Fruit fly (Drosophila melanogaster) whole organism, adult: ENCODE measurements around the gene NitFhit.

Experiments used
- CG11617 ChIP-seq: fragments of 200-800 bp; sonication (Bioruptor generic); optimal IDR thresholded peaks from 2 replicates; lab custom pipeline; 2017; ENCODE audit warnings: mild to moderate bottlenecking, missing biosample characterization, missing genetic modification reagents, missing genetic modification characterization
- CG12768 ChIP-seq: fragments of 200-800 bp; sonication (Bioruptor generic); optimal IDR thresholded peaks from 2 replicates; lab custom pipeline; 2017; ENCODE audit warnings: missing biosample characterization, missing genetic modification characterization, mild to moderate bottlenecking, moderate library complexity, missing genetic modification reagents
- CG14711 ChIP-seq: fragments of 200-800 bp; sonication (Bioruptor generic); optimal IDR thresholded peaks from 2 replicates; lab custom pipeline; 2018; ENCODE audit warnings: missing biosample characterization, mild to moderate bottlenecking, missing genetic modification characterization, moderate library complexity
- CG1620 ChIP-seq: fragments of 200-800 bp; sonication (Bioruptor generic); optimal IDR thresholded peaks from 2 replicates; lab custom pipeline; 2016; ENCODE audit warnings: missing biosample characterization, missing genetic modification characterization
- CG33017 ChIP-seq: fragments of 200-800 bp; sonication (Bioruptor generic); optimal IDR thresholded peaks from 2 replicates; lab custom pipeline; 2018; ENCODE audit warnings: missing biosample characterization, mild to moderate bottlenecking, missing genetic modification characterization, moderate library complexity
- CG5204 ChIP-seq: fragments of 200-800 bp; sonication (Bioruptor generic); optimal IDR thresholded peaks from 2 replicates; lab custom pipeline; 2016; ENCODE audit warnings: missing biosample characterization, missing genetic modification characterization
- CG7045 ChIP-seq: fragments of 200-800 bp; sonication (Bioruptor generic); optimal IDR thresholded peaks from 2 replicates; lab custom pipeline; 2017; ENCODE audit warnings: missing biosample characterization, mild to moderate bottlenecking, missing genetic modification characterization
- CG7101 ChIP-seq: fragments of 200-800 bp; sonication (Bioruptor generic); optimal IDR thresholded peaks from 2 replicates; lab custom pipeline; 2018; ENCODE audit warnings: missing biosample characterization, mild to moderate bottlenecking, missing genetic modification characterization, moderate library complexity
- Clk ChIP-seq: fragments of 200-800 bp; sonication (Bioruptor generic); optimal IDR thresholded peaks from 2 replicates; lab custom pipeline; 2017; ENCODE audit warnings: missing biosample characterization, missing genetic modification characterization
- Crg-1 ChIP-seq: fragments of 200-800 bp; sonication (Bioruptor generic); optimal IDR thresholded peaks from 2 replicates; lab custom pipeline; 2016; ENCODE audit warnings: missing biosample characterization, missing genetic modification characterization
- Hr96 ChIP-seq: fragments of 200-800 bp; sonication (Bioruptor generic); optimal IDR thresholded peaks from 2 replicates; lab custom pipeline; 2016; ENCODE audit warnings: missing biosample characterization, missing genetic modification characterization
- Mnt ChIP-seq: fragments of 200-800 bp; sonication (Bioruptor generic); optimal IDR thresholded peaks from 2 replicates; lab custom pipeline; 2016; ENCODE audit warnings: missing biosample characterization, mild to moderate bottlenecking, missing genetic modification characterization
- bab1 ChIP-seq: fragments of 200-800 bp; sonication (Bioruptor generic); optimal IDR thresholded peaks from 3 replicates; lab custom pipeline; 2019; ENCODE audit warnings: missing biosample characterization, mild to moderate bottlenecking, missing genetic modification characterization, moderate library complexity
- cic ChIP-seq: fragments of 200-800 bp; sonication (Bioruptor generic); optimal IDR thresholded peaks from 2 replicates; lab custom pipeline; 2017; ENCODE audit warnings: missing biosample characterization, mild to moderate bottlenecking, missing genetic modification characterization, moderate library complexity
- cnc ChIP-seq, 2 experiments: fragments of >200 bp; optimal IDR thresholded peaks; 2 replicates each; lab custom pipeline; 2017
- kay ChIP-seq: fragments of 200-800 bp; sonication (Bioruptor generic); peaks from one replicate; lab custom pipeline; 2016; ENCODE audit warnings: missing biosample characterization, missing genetic modification characterization, borderline replicate concordance
- ovo ChIP-seq: fragments of 200-800 bp; sonication (Bioruptor generic); optimal IDR thresholded peaks from 2 replicates; lab custom pipeline; 2016; ENCODE audit warnings: missing biosample characterization, missing genetic modification characterization
- pad ChIP-seq: fragments of 200-800 bp; sonication (Bioruptor generic); optimal IDR thresholded peaks from 3 replicates; lab custom pipeline; 2017; ENCODE audit warnings: missing biosample characterization, missing genetic modification characterization, mild to moderate bottlenecking, moderate library complexity, missing genetic modification reagents
- tj ChIP-seq: fragments of 200-800 bp; sonication (Bioruptor generic); optimal IDR thresholded peaks from 3 replicates; lab custom pipeline; 2017; ENCODE audit warnings: missing biosample characterization, mild to moderate bottlenecking, missing genetic modification characterization, moderate library complexity
- toe ChIP-seq: fragments of 200-800 bp; sonication (Bioruptor generic); optimal IDR thresholded peaks from 2 replicates; lab custom pipeline; 2016; ENCODE audit warnings: missing biosample characterization, missing genetic modification characterization

Gene NitFhit

dm6 chr3L:203536-204135, at the start of gene NitFhit:
Gene NitFhit (plus strand): TSS chr3L:203730.
- TF ChIP-seq CG7101 (tag; lab: Kevin White, UChicago) (no peak), cic (GFP tag; lab: Kevin White, UChicago) (peak; percentile 35), CG12768 (GFP tag; lab: Kevin White, UChicago) (peak; percentile 47), CG11617 (GFP tag; lab: Kevin White, UChicago) (peak; percentile 18), toe (GFP tag; lab: Kevin White, UChicago) (no peak), cnc (optimal IDR thresholded peaks at IDR 0.05; lab: Kevin White, UChicago) (no peak), ovo (GFP tag; lab: Kevin White, UChicago) (no peak), Clk (no peak), Crg-1 (GFP tag; lab: Kevin White, UChicago) (no peak), tj (no peak), bab1 (peak; percentile 45), Mnt (GFP tag; lab: Kevin White, UChicago) (peak; percentile 59), Hr96 (no peak), CG5204 (no peak), pad (GFP tag; lab: Kevin White, UChicago) (peak; percentile 91), kay (no peak), CG14711 (tag; lab: Kevin White, UChicago) (no peak)

DNA sequence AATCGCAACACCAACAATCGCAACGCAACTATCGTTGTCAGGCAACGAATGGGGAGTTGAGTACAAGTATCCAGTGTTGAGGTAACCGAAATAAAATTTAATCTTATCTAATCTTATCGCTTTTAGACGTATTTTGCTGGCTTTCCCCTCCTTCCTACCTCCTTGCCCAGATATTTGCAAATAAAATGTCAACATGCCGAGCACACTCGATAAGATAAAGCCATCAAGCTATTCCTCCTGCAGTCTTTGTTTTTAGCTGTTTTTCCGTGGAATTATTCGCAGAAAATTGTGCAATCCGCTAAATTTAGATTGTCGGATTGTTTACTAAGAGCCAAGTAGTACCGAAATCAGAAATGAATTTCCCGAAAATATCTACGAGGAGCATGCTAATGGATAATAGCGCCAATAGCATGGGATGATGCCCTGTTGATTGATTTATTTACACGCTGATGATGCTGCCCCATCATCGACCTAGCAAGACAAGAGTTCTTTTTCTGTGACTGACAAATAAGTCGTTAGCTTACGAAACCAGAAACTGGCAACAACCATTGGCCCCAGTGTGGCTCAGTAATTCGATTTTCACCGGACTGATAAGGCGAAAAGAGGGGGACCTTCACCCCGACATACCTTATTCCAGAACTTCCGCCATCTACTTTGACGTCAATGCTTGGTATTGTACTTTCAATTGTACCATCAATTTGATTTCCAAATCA, 46.8 kb upstream of the NitFhit start:
- TF ChIP-seq cic (GFP tag; lab: Kevin White, UChicago) (peak; percentile 88), Mnt (GFP tag; lab: Kevin White, UChicago) (peak; percentile 58), CG5204 (no peak), CG33017 (tag; lab: Kevin White, UChicago) (peak; percentile 70), Hr96 (no peak), CG14711 (tag; lab: Kevin White, UChicago) (no peak), CG1620 (GFP tag; lab: Kevin White, UChicago) (no peak), CG12768 (GFP tag; lab: Kevin White, UChicago) (peak; percentile 19), CG7045 (peak; percentile 19), kay (peak; percentile 96), Clk (peak; percentile 4), CG7101 (tag; lab: Kevin White, UChicago) (peak; percentile 59), ovo (GFP tag; lab: Kevin White, UChicago) (peak; percentile 30), CG11617 (GFP tag; lab: Kevin White, UChicago) (peak; percentile 31)

- no peak for TF ChIP-seq CG7045
- no peak for TF ChIP-seq CG1620 (GFP tag; lab: Kevin White, UChicago)
- TF ChIP-seq pad (GFP tag; lab: Kevin White, UChicago), result no peak
- TF ChIP-seq cic (GFP tag; lab: Kevin White, UChicago), result no peak
- TF ChIP-seq CG14711 (tag; lab: Kevin White, UChicago), result no peak
- peak; percentile 98 for TF ChIP-seq tj
- TF ChIP-seq Mnt (GFP tag; lab: Kevin White, UChicago), result no peak
These were observed 45.8 kb upstream of the NitFhit start for dm6 chr3L:157674-158179.

- TF ChIP-seq tj (peak; percentile 7), toe (GFP tag; lab: Kevin White, UChicago) (no peak)
These were observed 44.0 kb upstream of the NitFhit start for dm6 chr3L:159406-160084.

dm6 chr3L:160446-161094, 43.0 kb upstream of the NitFhit start:
- TF ChIP-seq tj (peak; percentile 82), CG33017 (tag; lab: Kevin White, UChicago) (peak; percentile 16), Mnt (GFP tag; lab: Kevin White, UChicago) (peak; percentile 31), cic (GFP tag; lab: Kevin White, UChicago) (peak; percentile 29), CG5204 (no peak), pad (GFP tag; lab: Kevin White, UChicago) (peak; percentile 1), CG7045 (peak; percentile 4), CG14711 (tag; lab: Kevin White, UChicago) (peak; percentile 30), CG11617 (GFP tag; lab: Kevin White, UChicago) (no peak), CG12768 (GFP tag; lab: Kevin White, UChicago) (peak; percentile 15), Hr96 (no peak), bab1 (peak; percentile 51), CG1620 (GFP tag; lab: Kevin White, UChicago) (no peak), CG7101 (tag; lab: Kevin White, UChicago) (peak; percentile 15)
